Worm (Caenorhabditis elegans) whole organism, early embryonic: ENCODE results near the gene nspf-2.

Experiments
- F13C5.2 ChIP-seq: sonication (generic microtip); optimal IDR thresholded peaks from 2 replicates; lab custom pipeline; 2017; ENCODE audit warnings: mild to moderate bottlenecking, missing genetic modification characterization, inconsistent platforms, missing compliant biosample characterization
- ama-1 ChIP-seq: fragments of 150-350 bp; optimal IDR thresholded peaks from 2 replicates; lab custom pipeline; 2014
- ceh-13 ChIP-seq: fragments of 200-800 bp; sonication (Bioruptor generic); optimal IDR thresholded peaks from 2 replicates; lab custom pipeline; 2018; ENCODE audit warnings: mild to moderate bottlenecking, missing genetic modification characterization, missing compliant biosample characterization
- ets-7 ChIP-seq: sonication (generic microtip); optimal IDR thresholded peaks from 2 replicates; lab custom pipeline; 2016; ENCODE audit warnings: missing genotype, missing genetic modification characterization, missing compliant biosample characterization
- flt-1 ChIP-seq: fragments of 200-800 bp; sonication (Bioruptor generic); IDR thresholded peaks from 2 replicates; pipeline ENCODE4 v1.3.6; 2022; ENCODE audit warnings: missing genetic modification characterization, missing compliant biosample characterization
- hmbx-1 ChIP-seq: sonication (generic microtip); optimal IDR thresholded peaks from 2 replicates; lab custom pipeline; 2016; ENCODE audit warnings: mild to moderate bottlenecking, missing genetic modification characterization, missing compliant biosample characterization
- pes-1 ChIP-seq: fragments of 200-800 bp; sonication (Bioruptor generic); IDR thresholded peaks from 2 replicates; pipeline ENCODE4 v1.3.6; 2022; ENCODE audit warnings: missing genetic modification reagents, missing genetic modification characterization, missing compliant biosample characterization
- scrt-1 ChIP-seq: fragments of 200-800 bp; sonication (Bioruptor generic); IDR thresholded peaks from 2 replicates; pipeline ENCODE4 v1.3.6; 2022; ENCODE audit warnings: missing genetic modification characterization, missing compliant biosample characterization
- sea-1 ChIP-seq: fragments of 200-800 bp; sonication (Bioruptor generic); conservative IDR thresholded peaks from 2 replicates; pipeline ENCODE4 v1.3.6; 2022; ENCODE audit warnings: missing genetic modification characterization, missing compliant biosample characterization

DNA sequence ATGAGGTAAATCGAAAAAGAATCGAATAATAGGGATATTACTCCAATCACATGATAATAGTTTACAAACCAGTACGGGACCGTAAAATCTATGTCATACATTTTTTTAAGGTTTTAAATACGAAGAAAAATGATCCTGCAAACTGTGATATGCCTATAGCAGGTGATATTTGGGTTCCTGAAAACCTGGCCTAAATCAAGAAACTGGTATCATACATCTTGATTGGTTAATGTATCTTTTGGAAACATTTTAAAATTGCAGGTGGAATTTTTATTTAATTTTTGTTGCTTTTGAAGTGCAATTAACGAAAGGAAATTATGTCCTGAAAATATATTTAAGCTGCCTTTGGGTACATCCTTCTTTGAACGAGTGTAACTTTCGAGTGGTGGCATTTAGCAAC lies 11.5 kb downstream of the nspf-2 start, which contains the start of gene sri-61:
- TF ChIP-seq ets-7 (tag; lab: Kevin White, UChicago) (no peak), flt-1 (GFP tag; lab: Robert Waterston, UW) (no peak), ama-1 (lab: Kevin White, UChicago) (no peak), hmbx-1 (tag; lab: Kevin White, UChicago) (no peak), pes-1 (no peak), ceh-13 (GFP tag; lab: Kevin White, UChicago) (no peak), scrt-1 (no peak), F13C5.2 (tag; lab: Kevin White, UChicago) (no peak), sea-1 (no peak)
